Worm (Caenorhabditis elegans): Measurements from ENCODE around the gene C06H5.14.
"Not testable (repeated sequence)": the region's sequence is repeated elsewhere in the genome, so short reads cannot be mapped to it uniquely, and the experiment has no call there.

Gene C06H5.14

ce11 chrV:17859519-17859918 is 44.4 kb upstream of the C06H5.14 start:
- TF ChIP-seq hlh-13 (GFP tag; optimal IDR thresholded peaks at IDR 0.05) (no peak), ceh-9 (tag; optimal IDR thresholded peaks at IDR 0.05) (no peak), ahr-1 (tag; optimal IDR thresholded peaks at IDR 0.05) (no peak), nhr-232 (tag; optimal IDR thresholded peaks at IDR 0.05) (no peak), K09A11.1 (tag; optimal IDR thresholded peaks at IDR 0.05; ENCODE audit: insufficient read depth) (no peak), zip-5 (tag; optimal IDR thresholded peaks at IDR 0.05) (no peak), C38D4.7 (GFP tag; optimal IDR thresholded peaks at IDR 0.05) (no peak)

ce11 chrV:17865309-17865708 is 38.6 kb upstream of the C06H5.14 start, which contains the start of gene Y59A8A.8:
TSS of gene Y59A8A.8 (plus strand) at chrV:17865609.
- TF ChIP-seq fkh-10 (GFP tag; optimal IDR thresholded peaks at IDR 0.05); madf-2 (tag; optimal IDR thresholded peaks at IDR 0.05); nhr-11 (tag; optimal IDR thresholded peaks at IDR 0.05): not testable (repeated sequence)

ce11 chrV:17870569-17870968 is 33.4 kb upstream of the C06H5.14 start, which contains the start of gene csn-1:
TSS of gene csn-1 (minus strand) at chrV:17870651.
- TF ChIP-seq dmd-4 (tag; optimal IDR thresholded peaks at IDR 0.05; ENCODE audit: borderline replicate concordance) = no peak
- no peak for TF ChIP-seq hlh-13 (GFP tag; optimal IDR thresholded peaks at IDR 0.05)
- no peak for TF ChIP-seq hlh-30 (tag; optimal IDR thresholded peaks at IDR 0.05; ENCODE audit: insufficient read depth)
- TF ChIP-seq ama-1 (optimal IDR thresholded peaks at IDR 0.05) = no peak
- TF ChIP-seq nfya-1 (tag; optimal IDR thresholded peaks at IDR 0.05) = no peak
- TF ChIP-seq pha-4 (tag; optimal IDR thresholded peaks at IDR 0.05) = no peak

- TF ChIP-seq dmd-4 (tag; optimal IDR thresholded peaks at IDR 0.05; ENCODE audit: borderline replicate concordance) (no peak), ceh-9 (tag; optimal IDR thresholded peaks at IDR 0.05) (no peak), fkh-6 (tag; optimal IDR thresholded peaks at IDR 0.05) (no peak), nfya-1 (tag; optimal IDR thresholded peaks at IDR 0.05) (peak; percentile 3), C08G9.2 (tag; optimal IDR thresholded peaks at IDR 0.05) (no peak)
Observed at ce11 chrV:17871049-17871448, 32.9 kb upstream of the C06H5.14 start, which contains the start of gene phf-14. TSS of gene phf-14 (plus strand) at chrV:17871393.

ce11 chrV:17888939-17889338 is 15.0 kb upstream of the C06H5.14 start, which contains the start of gene C06H5.6:
TSS of gene C06H5.6 (minus strand) at chrV:17888984.
- TF ChIP-seq elt-2 (tag; optimal IDR thresholded peaks at IDR 0.05) (peak; percentile 56), pros-1 (tag; optimal IDR thresholded peaks at IDR 0.05) (no peak)

ce11 chrV:17891317-17891716 is 12.6 kb upstream of the C06H5.14 start:
- no peak for TF ChIP-seq K02D7.2 (tag; optimal IDR thresholded peaks at IDR 0.05)
- no peak for TF ChIP-seq ceh-19 (GFP tag; optimal IDR thresholded peaks at IDR 0.05)
- TF ChIP-seq eyg-1 (tag; optimal IDR thresholded peaks at IDR 0.05) = no peak
- TF ChIP-seq che-1 (tag; optimal IDR thresholded peaks at IDR 0.05) = no peak
- no peak for TF ChIP-seq fax-1 (tag; optimal IDR thresholded peaks at IDR 0.05)
- no peak for TF ChIP-seq C38D4.7 (GFP tag; optimal IDR thresholded peaks at IDR 0.05)
- TF ChIP-seq pha-4 (tag; optimal IDR thresholded peaks at IDR 0.05) = no peak
- TF ChIP-seq sdc-2 (tag; optimal IDR thresholded peaks at IDR 0.05) = no peak
- TF ChIP-seq ceh-24 (tag; optimal IDR thresholded peaks at IDR 0.05) = no peak
- TF ChIP-seq elt-2 (tag; optimal IDR thresholded peaks at IDR 0.05) = no peak
- TF ChIP-seq ceh-22 (tag; optimal IDR thresholded peaks at IDR 0.05) = no peak
- no peak for TF ChIP-seq ceh-45 (GFP tag; IDR thresholded peaks at IDR 0.05)
- TF ChIP-seq elt-4 (tag; optimal IDR thresholded peaks at IDR 0.05) = no peak
- no peak for TF ChIP-seq odd-2 (tag; optimal IDR thresholded peaks at IDR 0.05)
- TF ChIP-seq ceh-6 (GFP tag; optimal IDR thresholded peaks at IDR 0.05) = no peak

Measured in whole organism, late embryonic.